Worm (Caenorhabditis elegans): ENCODE data around the gene Y73F8A.15.

DNA sequence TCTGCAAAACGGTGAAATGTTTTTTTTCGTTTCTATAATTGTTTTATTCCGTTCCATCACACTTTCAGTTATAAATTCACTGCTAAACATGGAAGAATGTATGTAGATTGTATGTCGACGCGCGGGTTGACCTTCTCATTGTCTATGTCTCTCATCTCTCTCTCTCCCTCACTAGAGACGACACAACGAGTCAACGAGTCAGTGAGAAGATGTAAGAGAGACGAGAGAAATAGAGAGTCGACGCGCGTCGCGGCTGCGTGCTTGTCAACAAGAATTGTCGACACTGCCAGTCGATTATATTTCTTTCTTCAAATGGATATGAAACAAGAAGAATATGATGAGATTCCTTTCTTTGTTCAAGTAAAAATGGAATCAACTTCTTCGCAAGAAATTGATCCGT lies 9.4 kb upstream of the Y73F8A.15 start, which contains the start of gene Y73F8A.13:
- TF ChIP-seq med-1 (GFP tag; optimal IDR thresholded peaks at IDR 0.05; ENCODE audit: insufficient read depth) (no peak), klf-2 (GFP tag; conservative IDR thresholded peaks at IDR 0.05) (no peak), flt-1 (GFP tag; IDR thresholded peaks at IDR 0.05) (no peak), ztf-23 (GFP tag; IDR thresholded peaks at IDR 0.05) (no peak), T22C8.4 (GFP tag; IDR thresholded peaks at IDR 0.05) (no peak), tab-1 (GFP tag; IDR thresholded peaks at IDR 0.05) (no peak), ztf-29 (GFP tag; IDR thresholded peaks at IDR 0.05) (no peak), cog-1 (tag; optimal IDR thresholded peaks at IDR 0.05) (no peak)
